Worm (Caenorhabditis elegans) whole organism, young adult: ENCODE results near the gene taf-9.

ENCODE experiments used
- B0261.1 ChIP-seq: sonication (generic microtip); optimal IDR thresholded peaks from 2 replicates; lab custom pipeline; 2016; ENCODE audit warnings: mild to moderate bottlenecking, missing genetic modification characterization, moderate library complexity, missing compliant biosample characterization
- D2030.7 ChIP-seq: fragments of 200-800 bp; sonication (Bioruptor generic); IDR thresholded peaks from 2 replicates; pipeline ENCODE4 v1.3.6; 2022; ENCODE audit warnings: missing genetic modification reagents, missing genetic modification characterization, missing compliant biosample characterization
- F10E7.11 ChIP-seq: sonication (generic microtip); optimal IDR thresholded peaks from 2 replicates; lab custom pipeline; 2017; ENCODE audit warnings: mild to moderate bottlenecking, missing genetic modification characterization, moderate library complexity, missing compliant biosample characterization
- F22D6.2 ChIP-seq: sonication (generic microtip); optimal IDR thresholded peaks from 2 replicates; lab custom pipeline; 2016; ENCODE audit warnings: mild to moderate bottlenecking, missing genetic modification characterization, missing compliant biosample characterization
- F39B2.1 ChIP-seq: fragments of 200-800 bp; sonication (Bioruptor generic); IDR thresholded peaks from 2 replicates; pipeline ENCODE4 v1.3.6; 2022; ENCODE audit warnings: missing genetic modification reagents, missing genetic modification characterization, missing compliant biosample characterization
- F55B11.4 ChIP-seq: sonication (generic microtip); optimal IDR thresholded peaks from 2 replicates; lab custom pipeline; 2016; ENCODE audit warnings: missing compliant biosample characterization, missing genetic modification characterization, borderline replicate concordance; ENCODE audit not compliant: insufficient read depth
- Y53G8AR.9 ChIP-seq: fragments of 200-800 bp; sonication (Bioruptor generic); conservative IDR thresholded peaks from 2 replicates; pipeline ENCODE4 v1.3.6; 2022; ENCODE audit warnings: missing genetic modification reagents, missing genetic modification characterization, missing compliant biosample characterization
- Y67H2A.10 ChIP-seq: fragments of 200-800 bp; sonication (Bioruptor generic); conservative IDR thresholded peaks from 2 replicates; pipeline ENCODE4 v1.3.6; 2022; ENCODE audit warnings: missing genetic modification reagents, missing genetic modification characterization, missing compliant biosample characterization
- akir-1 ChIP-seq: fragments of 200-800 bp; sonication (Bioruptor generic); optimal IDR thresholded peaks from 2 replicates; lab custom pipeline; 2018; ENCODE audit warnings: mild to moderate bottlenecking, missing genetic modification characterization, moderate library complexity, missing compliant biosample characterization
- ama-1 ChIP-seq, 3 experiments: fragments of 150-350 bp in 1 of 3; sonication (generic microtip) in 2 of 3; optimal IDR thresholded peaks; 2 replicates each; lab custom pipeline; 2014 to 2018; ENCODE audit warnings: missing biosample characterization in 2 of 3, missing genetic modification characterization in 2 of 3, missing genetic modification reagents in 2 of 3
- aptf-2 ChIP-seq: fragments of 200-800 bp; sonication (Bioruptor generic); conservative IDR thresholded peaks from 2 replicates; pipeline ENCODE4 v1.3.6; 2022; ENCODE audit warnings: missing genetic modification reagents, missing genetic modification characterization, missing compliant biosample characterization
- aptf-3 ChIP-seq: fragments of 200-800 bp; sonication (Bioruptor generic); IDR thresholded peaks from 2 replicates; pipeline ENCODE4 v1.3.6; 2022; ENCODE audit warnings: missing genetic modification characterization, missing compliant biosample characterization
- atf-7 ChIP-seq: sonication (generic microtip); optimal IDR thresholded peaks from 2 replicates; lab custom pipeline; 2017; ENCODE audit warnings: mild to moderate bottlenecking, missing genetic modification characterization, missing compliant biosample characterization
- attf-6 ChIP-seq: fragments of 200-800 bp; sonication (Bioruptor generic); IDR thresholded peaks from 2 replicates; pipeline ENCODE4 v1.3.6; 2022; ENCODE audit warnings: missing genetic modification reagents, missing genetic modification characterization, missing compliant biosample characterization
- bed-1 ChIP-seq: fragments of 200-800 bp; sonication (Bioruptor generic); IDR thresholded peaks from 2 replicates; pipeline ENCODE4 v1.3.6; 2022; ENCODE audit warnings: missing genetic modification reagents, missing genetic modification characterization, missing compliant biosample characterization
- ccch-3 ChIP-seq: fragments of 200-800 bp; sonication (Bioruptor generic); optimal IDR thresholded peaks from 2 replicates; lab custom pipeline; 2018; ENCODE audit warnings: mild to moderate bottlenecking, missing genetic modification characterization, missing compliant biosample characterization
- cebp-1 ChIP-seq, 2 experiments: fragments of 200-800 bp in 1 of 2; sonication (Bioruptor generic) in 1 of 2; sonication (generic microtip) in 1 of 2; IDR thresholded peaks in 1 of 2; optimal IDR thresholded peaks in 1 of 2; 2 replicates each; pipeline versions ENCODE4 v1.3.6 to Lab custom; 2017 to 2022; ENCODE audit warnings: missing compliant biosample characterization in 2 of 2, missing genetic modification characterization in 2 of 2, mild to moderate bottlenecking in 1 of 2, missing genetic modification reagents in 1 of 2, moderate library complexity in 1 of 2
- ceh-40 ChIP-seq: fragments of 200-800 bp; sonication (Bioruptor generic); IDR thresholded peaks from 2 replicates; pipeline ENCODE4 v1.3.6; 2022; ENCODE audit warnings: missing genetic modification characterization, missing compliant biosample characterization
- ceh-58 ChIP-seq: fragments of 200-800 bp; sonication (Bioruptor generic); IDR thresholded peaks from 2 replicates; pipeline ENCODE4 v1.3.6; 2022; ENCODE audit warnings: missing genetic modification characterization, missing compliant biosample characterization
- ets-4 ChIP-seq: fragments of 200-800 bp; sonication (Bioruptor generic); optimal IDR thresholded peaks from 2 replicates; lab custom pipeline; 2018; ENCODE audit warnings: mild to moderate bottlenecking, missing genetic modification characterization, missing compliant biosample characterization
- gei-17 ChIP-seq: fragments of 200-800 bp; sonication (Bioruptor generic); optimal IDR thresholded peaks from 2 replicates; lab custom pipeline; 2018; ENCODE audit warnings: mild to moderate bottlenecking, missing genetic modification characterization, missing compliant biosample characterization
- hlh-12 ChIP-seq: sonication (generic microtip); optimal IDR thresholded peaks from 2 replicates; lab custom pipeline; 2016; ENCODE audit warnings: missing genetic modification characterization, missing compliant biosample characterization
- hmg-1.2 ChIP-seq: fragments of 200-800 bp; sonication (Bioruptor generic); IDR thresholded peaks from 2 replicates; pipeline ENCODE4 v1.3.6; 2022; ENCODE audit warnings: missing genetic modification reagents, missing genetic modification characterization, missing compliant biosample characterization
- hrde-1 ChIP-seq: sonication (generic microtip); optimal IDR thresholded peaks from 2 replicates; lab custom pipeline; 2016; ENCODE audit warnings: missing genetic modification characterization, mild to moderate bottlenecking, missing compliant biosample characterization, moderate library complexity, missing genotype, missing genetic modification reagents, borderline replicate concordance
- hsf-1 ChIP-seq: fragments of 200-800 bp; sonication (Bioruptor generic); IDR thresholded peaks from 2 replicates; pipeline ENCODE4 v1.3.6; 2022; ENCODE audit warnings: missing genetic modification reagents, missing genetic modification characterization, missing compliant biosample characterization
- lag-1 ChIP-seq: fragments of 200-800 bp; sonication (Bioruptor generic); IDR thresholded peaks from 2 replicates; pipeline ENCODE4 v1.3.6; 2022; ENCODE audit warnings: missing genetic modification reagents, missing genetic modification characterization, missing compliant biosample characterization
- madf-3 ChIP-seq: fragments of 200-800 bp; sonication (Bioruptor generic); IDR thresholded peaks from 2 replicates; pipeline ENCODE4 v1.3.6; 2022; ENCODE audit warnings: missing genetic modification reagents, missing genetic modification characterization, missing compliant biosample characterization
- nfyb-1 ChIP-seq: fragments of 200-800 bp; sonication (Bioruptor generic); IDR thresholded peaks from 2 replicates; pipeline ENCODE4 v1.3.6; 2022; ENCODE audit warnings: missing genetic modification reagents, missing genetic modification characterization, missing compliant biosample characterization
- repo-1 ChIP-seq: sonication (generic microtip); optimal IDR thresholded peaks from 2 replicates; lab custom pipeline; 2017; ENCODE audit warnings: mild to moderate bottlenecking, missing genetic modification characterization, missing compliant biosample characterization
- sea-2 ChIP-seq: fragments of 200-800 bp; sonication (Bioruptor generic); IDR thresholded peaks from 2 replicates; pipeline ENCODE4 v1.3.6; 2022; ENCODE audit warnings: missing genetic modification characterization, missing compliant biosample characterization
- snpc-1.1 ChIP-seq: sonication (generic microtip); optimal IDR thresholded peaks from 2 replicates; lab custom pipeline; 2017; ENCODE audit warnings: missing genetic modification characterization, mild to moderate bottlenecking, missing compliant biosample characterization, antibody characterized with exemption, moderate library complexity, missing genotype, missing genetic modification reagents; ENCODE audit not compliant: insufficient read depth
- snpc-1.3 ChIP-seq: sonication (generic microtip); optimal IDR thresholded peaks from 2 replicates; lab custom pipeline; 2017; ENCODE audit warnings: missing genetic modification characterization, mild to moderate bottlenecking, missing compliant biosample characterization, antibody characterized with exemption, moderate library complexity, missing genotype, missing genetic modification reagents; ENCODE audit not compliant: insufficient read depth
- snpc-3.4 ChIP-seq: sonication (generic microtip); optimal IDR thresholded peaks from 2 replicates; lab custom pipeline; 2017; ENCODE audit warnings: missing genetic modification characterization, mild to moderate bottlenecking, missing compliant biosample characterization, antibody characterized with exemption, moderate library complexity, missing genotype, missing genetic modification reagents
- somi-1 ChIP-seq: fragments of 200-800 bp; sonication (Bioruptor generic); optimal IDR thresholded peaks from 2 replicates; lab custom pipeline; 2018; ENCODE audit warnings: mild to moderate bottlenecking, missing genetic modification characterization, missing compliant biosample characterization
- unc-130 ChIP-seq: sonication (generic microtip); optimal IDR thresholded peaks from 2 replicates; lab custom pipeline; 2016; ENCODE audit warnings: missing genetic modification reagents, missing genetic modification characterization, missing compliant biosample characterization
- zfh-2 ChIP-seq: fragments of 200-800 bp; sonication (Bioruptor generic); conservative IDR thresholded peaks from 2 replicates; pipeline ENCODE4 v1.3.6; 2022; ENCODE audit warnings: missing genetic modification reagents, missing genetic modification characterization, missing compliant biosample characterization
- ztf-25 ChIP-seq: fragments of 200-800 bp; sonication (Bioruptor generic); IDR thresholded peaks from 2 replicates; pipeline ENCODE4 v1.3.6; 2022; ENCODE audit warnings: missing genetic modification reagents, missing genetic modification characterization, missing compliant biosample characterization
- ztf-6 ChIP-seq: fragments of 200-800 bp; sonication (Bioruptor generic); IDR thresholded peaks from 2 replicates; pipeline ENCODE4 v1.3.6; 2022; ENCODE audit warnings: missing genetic modification reagents, missing genetic modification characterization, missing compliant biosample characterization

Gene taf-9

ce11 chrIII:13624226-13624625 lies at the start of gene taf-9:
TSS of gene taf-9 (plus strand) at chrIII:13624276.
- TF ChIP-seq F10E7.11 (peak; percentile 18), aptf-3 (GFP tag; lab: Robert Waterston, UW) (0 out of 2 replicates have a peak, but pooled peaks have one; percentile 12), cebp-1 (GFP tag; IDR thresholded peaks at IDR 0.05; lab: Robert Waterston, UW) (no peak), cebp-1 (tag; optimal IDR thresholded peaks at IDR 0.05; lab: Kevin White, UChicago) (peak; percentile 14), D2030.7 (GFP tag; lab: Robert Waterston, UW) (0 out of 2 replicates have a peak, but pooled peaks have one; percentile 30), Y53G8AR.9 (GFP tag; lab: Robert Waterston, UW) (peak; percentile 58; the same call in 1 of the 2 replicates), ceh-58 (GFP tag; lab: Robert Waterston, UW) (0 out of 2 replicates have a peak, but pooled peaks have one; percentile 39), atf-7 (tag; lab: Kevin White, UChicago) (no peak), hmg-1.2 (GFP tag; lab: Robert Waterston, UW) (peak; percentile 6; the same call in 1 of the 2 replicates), repo-1 (peak; percentile 71), lag-1 (GFP tag; lab: Robert Waterston, UW) (no peak), ztf-6 (GFP tag; lab: Robert Waterston, UW) (no peak), hsf-1 (GFP tag; lab: Robert Waterston, UW) (0 out of 2 replicates have a peak, but pooled peaks have one; percentile 27), snpc-1.1 (tag; lab: Kevin White, UChicago) (no peak), nfyb-1 (GFP tag; lab: Robert Waterston, UW) (no peak), snpc-3.4 (tag; lab: Kevin White, UChicago) (peak; percentile 2), attf-6 (GFP tag; lab: Robert Waterston, UW) (0 out of 2 replicates have a peak, but pooled peaks have one; percentile 21)

- TF ChIP-seq F39B2.1 (GFP tag; lab: Robert Waterston, UW) (no peak), unc-130 (GFP tag; lab: Kevin White, UChicago) (no peak), snpc-1.3 (tag; lab: Kevin White, UChicago) (no peak), ztf-25 (GFP tag; lab: Robert Waterston, UW) (no peak), akir-1 (no peak), madf-3 (GFP tag; lab: Robert Waterston, UW) (no peak), Y67H2A.10 (GFP tag; lab: Robert Waterston, UW) (no peak), sea-2 (GFP tag; lab: Robert Waterston, UW) (no peak), hlh-12 (tag; lab: Kevin White, UChicago) (no peak), somi-1 (no peak), ceh-40 (GFP tag; lab: Robert Waterston, UW) (no peak), F55B11.4 (tag; lab: Kevin White, UChicago) (no peak), B0261.1 (tag; lab: Kevin White, UChicago) (no peak), F22D6.2 (tag; lab: Kevin White, UChicago) (no peak)
Observed at ce11 chrIII:13575610-13576232, 48.4 kb upstream of the taf-9 start, which contains the start of gene osm-7. TSS of gene osm-7 (plus strand) at chrIII:13576182.

- TF ChIP-seq ets-4 (GFP tag; lab: Kevin White, UChicago) (no peak), ama-1 (optimal IDR thresholded peaks at IDR 0.05; lab: Kevin White, UChicago) (no peak), ama-1 (GFP tag; optimal IDR thresholded peaks at IDR 0.05; lab: Kevin White, UChicago) (no peak), gei-17 (GFP tag; lab: Kevin White, UChicago) (no peak), hrde-1 (tag; lab: Kevin White, UChicago) (no peak), aptf-2 (GFP tag; lab: Robert Waterston, UW) (0 out of 2 replicates have a peak, but pooled peaks have one; percentile 12), zfh-2 (GFP tag; lab: Robert Waterston, UW) (peak; percentile 80), ccch-3 (GFP tag; lab: Kevin White, UChicago) (no peak), bed-1 (no peak)
Observed at ce11 chrIII:13580076-13580475, 44.0 kb upstream of the taf-9 start.
